Fruit fly (Drosophila melanogaster) whole organism, embryonic: ENCODE measurements around the gene CG17549.

Experiments
- Aef1 ChIP-seq: fragments of 200-800 bp; sonication (Bioruptor generic); IDR thresholded peaks from 3 replicates; pipeline ENCODE4 v1.3.6; 2022; ENCODE audit warnings: missing biosample characterization, missing genetic modification characterization
- B-H2 ChIP-seq: fragments of 200-800 bp; sonication (Bioruptor generic); optimal IDR thresholded peaks from 2 replicates; lab custom pipeline; 2018; ENCODE audit warnings: missing biosample characterization, mild to moderate bottlenecking, missing genetic modification characterization
- BEAF-32 ChIP-seq: fragments of 200-800 bp; sonication (Bioruptor generic); optimal IDR thresholded peaks from 3 replicates; lab custom pipeline; 2017; ENCODE audit warnings: missing biosample characterization, missing genetic modification characterization, mild to moderate bottlenecking, moderate library complexity, missing genetic modification reagents
- C15 ChIP-seq: fragments of 200-800 bp; sonication (Bioruptor generic); IDR thresholded peaks from 3 replicates; pipeline ENCODE4 v1.3.6; 2022; ENCODE audit warnings: missing biosample characterization, missing genetic modification characterization
- CG11456 ChIP-seq: fragments of 200-800 bp; sonication (Bioruptor generic); IDR thresholded peaks from 3 replicates; pipeline ENCODE4 v1.3.6; 2022; ENCODE audit warnings: missing biosample characterization, missing genetic modification characterization
- CG15073 ChIP-seq: fragments of 200-800 bp; sonication (Bioruptor generic); optimal IDR thresholded peaks from 2 replicates; lab custom pipeline; 2016; ENCODE audit warnings: missing biosample characterization, missing genetic modification characterization
- CG18599 ChIP-seq: fragments of 200-800 bp; sonication (Bioruptor generic); optimal IDR thresholded peaks from 3 replicates; lab custom pipeline; 2017; ENCODE audit warnings: missing biosample characterization, missing genetic modification characterization, mild to moderate bottlenecking, moderate library complexity, missing genetic modification reagents
- CG2202 ChIP-seq: fragments of 200-800 bp; sonication (Bioruptor generic); optimal IDR thresholded peaks from 2 replicates; lab custom pipeline; 2018; ENCODE audit warnings: missing biosample characterization, mild to moderate bottlenecking, missing genetic modification characterization
- CG31365 ChIP-seq: fragments of 200-800 bp; sonication (Bioruptor generic); optimal IDR thresholded peaks from 2 replicates; lab custom pipeline; 2018; ENCODE audit warnings: missing biosample characterization, mild to moderate bottlenecking, missing genetic modification characterization
- CG33213 ChIP-seq: fragments of 200-800 bp; sonication (Bioruptor generic); optimal IDR thresholded peaks from 3 replicates; lab custom pipeline; 2016; ENCODE audit warnings: missing biosample characterization, missing genetic modification characterization
- CG34376 ChIP-seq: fragments of 200-800 bp; sonication (Bioruptor generic); optimal IDR thresholded peaks from 2 replicates; lab custom pipeline; 2018; ENCODE audit warnings: missing biosample characterization, mild to moderate bottlenecking, missing genetic modification characterization
- CG3726 ChIP-seq: fragments of 200-800 bp; sonication (Bioruptor generic); IDR thresholded peaks from 3 replicates; pipeline ENCODE4, ENCODE4 v1.3.6; 2022; ENCODE audit warnings: missing biosample characterization, missing genetic modification characterization
- CG4328 ChIP-seq: fragments of 200-800 bp; sonication (Bioruptor generic); optimal IDR thresholded peaks from 3 replicates; lab custom pipeline; 2017; ENCODE audit warnings: missing biosample characterization, missing genetic modification reagents, missing genetic modification characterization
- CG6854 ChIP-seq: fragments of 200-800 bp; sonication (Bioruptor generic); optimal IDR thresholded peaks from 3 replicates; lab custom pipeline; 2017; ENCODE audit warnings: missing biosample characterization, mild to moderate bottlenecking, missing genetic modification characterization
- CG8281 ChIP-seq: fragments of 200-800 bp; sonication (Bioruptor generic); optimal IDR thresholded peaks from 2 replicates; lab custom pipeline; 2018; ENCODE audit warnings: missing biosample characterization, mild to moderate bottlenecking, missing genetic modification characterization, moderate library complexity
- CG8388 ChIP-seq: fragments of 200-800 bp; sonication (Bioruptor generic); optimal IDR thresholded peaks from 2 replicates; lab custom pipeline; 2019; ENCODE audit warnings: missing biosample characterization, mild to moderate bottlenecking, missing genetic modification characterization, moderate library complexity
- CG9932 ChIP-seq: fragments of 200-800 bp; sonication (Bioruptor generic); IDR thresholded peaks from 2 replicates; pipeline ENCODE4 v1.3.6; 2022; ENCODE audit warnings: missing biosample characterization, missing genetic modification characterization
- Doc3 ChIP-seq: fragments of 200-800 bp; sonication (Bioruptor generic); IDR thresholded peaks from 3 replicates; pipeline ENCODE4 v1.3.6; 2022; ENCODE audit warnings: missing biosample characterization, missing genetic modification characterization; ENCODE audit not compliant: partially characterized antibody
- Drgx ChIP-seq: fragments of 200-800 bp; sonication (Bioruptor generic); IDR thresholded peaks from 2 replicates; pipeline ENCODE4 v1.3.6; 2022; ENCODE audit warnings: missing biosample characterization, missing genetic modification characterization
- Hr51 ChIP-seq, 2 experiments: fragments of 200-800 bp; sonication (Bioruptor generic); optimal IDR thresholded peaks; 2 replicates in 1 of 2; 3 replicates in 1 of 2; lab custom pipeline; 2016 to 2018; ENCODE audit warnings: missing biosample characterization in 2 of 2, missing genetic modification characterization in 2 of 2, mild to moderate bottlenecking in 1 of 2, moderate library complexity in 1 of 2
- NK7.1 ChIP-seq: fragments of 200-800 bp; sonication (Bioruptor generic); optimal IDR thresholded peaks from 3 replicates; lab custom pipeline; 2016; ENCODE audit warnings: missing biosample characterization, missing genetic modification characterization
- Usf ChIP-seq: fragments of 200-800 bp; sonication (Bioruptor generic); optimal IDR thresholded peaks from 2 replicates; lab custom pipeline; 2017; ENCODE audit warnings: missing genotype, missing biosample characterization, missing genetic modification characterization
- abd-A ChIP-seq: fragments of 200-800 bp; sonication (Bioruptor generic); optimal IDR thresholded peaks from 3 replicates; lab custom pipeline; 2019; ENCODE audit warnings: missing biosample characterization, mild to moderate bottlenecking, missing genetic modification characterization, moderate library complexity
- bcd ChIP-seq: fragments of 200-800 bp; sonication (Bioruptor generic); optimal IDR thresholded peaks from 2 replicates; lab custom pipeline; 2017; ENCODE audit warnings: missing biosample characterization, mild to moderate bottlenecking, missing genetic modification characterization
- cato ChIP-seq: fragments of 200-800 bp; sonication (Bioruptor generic); optimal IDR thresholded peaks from 2 replicates; lab custom pipeline; 2016; ENCODE audit warnings: missing biosample characterization, missing genetic modification characterization, borderline replicate concordance
- croc ChIP-seq: fragments of 200-800 bp; sonication (Bioruptor generic); conservative IDR thresholded peaks from 3 replicates; pipeline ENCODE4 v1.3.6; 2022; ENCODE audit warnings: missing biosample characterization, missing genetic modification characterization
- fu2 ChIP-seq: fragments of 200-800 bp; sonication (Bioruptor generic); optimal IDR thresholded peaks from 2 replicates; lab custom pipeline; 2016; ENCODE audit warnings: missing biosample characterization, missing genetic modification characterization
- grn ChIP-seq: fragments of 200-800 bp; sonication (Bioruptor generic); optimal IDR thresholded peaks from 3 replicates; lab custom pipeline; 2017; ENCODE audit warnings: missing biosample characterization, missing genetic modification characterization
- gsb-n ChIP-seq: fragments of 200-800 bp; sonication (Bioruptor generic); optimal IDR thresholded peaks from 3 replicates; lab custom pipeline; 2018; ENCODE audit warnings: missing biosample characterization, mild to moderate bottlenecking, missing genetic modification characterization
- kni ChIP-seq: fragments of 200-800 bp; sonication (Bioruptor generic); optimal IDR thresholded peaks from 3 replicates; lab custom pipeline; 2017; ENCODE audit warnings: mild to moderate bottlenecking, missing biosample characterization, missing genetic modification reagents, missing genetic modification characterization
- lbe ChIP-seq: fragments of 200-800 bp; sonication (Bioruptor generic); optimal IDR thresholded peaks from 2 replicates; lab custom pipeline; 2016; ENCODE audit warnings: missing biosample characterization, mild to moderate bottlenecking, missing genetic modification characterization
- lov ChIP-seq, 2 experiments: fragments of 200-800 bp in 1 of 2; fragments of >200 bp in 1 of 2; sonication (Bioruptor generic) in 1 of 2; IDR thresholded peaks in 1 of 2; optimal IDR thresholded peaks in 1 of 2; 2 replicates in 1 of 2; 3 replicates in 1 of 2; pipeline versions ENCODE4 v1.3.6 to Lab custom; 2017 to 2022; ENCODE audit warnings: missing biosample characterization in 1 of 2, missing genetic modification characterization in 1 of 2
- nau ChIP-seq: fragments of 200-800 bp; sonication (Bioruptor generic); optimal IDR thresholded peaks from 3 replicates; lab custom pipeline; 2017; ENCODE audit warnings: missing biosample characterization, mild to moderate bottlenecking, missing genetic modification characterization, missing genetic modification reagents
- phol ChIP-seq: fragments of 200-800 bp; sonication (Bioruptor generic); optimal IDR thresholded peaks from 3 replicates; lab custom pipeline; 2018; ENCODE audit warnings: missing biosample characterization, mild to moderate bottlenecking, missing genetic modification characterization, moderate library complexity
- ranshi ChIP-seq: fragments of 200-800 bp; sonication (Bioruptor generic); IDR thresholded peaks from 2 replicates; pipeline ENCODE4 v1.3.6; 2022; ENCODE audit warnings: missing biosample characterization, missing genetic modification characterization
- sc ChIP-seq, 3 experiments: fragments of >200 bp in 2 of 3; fragments of 200-800 bp in 1 of 3; sonication (Bioruptor generic) in 1 of 3; optimal IDR thresholded peaks; 2 replicates in 2 of 3; 3 replicates in 1 of 3; lab custom pipeline; 2017; ENCODE audit warnings: mild to moderate bottlenecking in 1 of 3, missing biosample characterization in 1 of 3, missing genetic modification characterization in 1 of 3, missing genetic modification reagents in 1 of 3
- ssp ChIP-seq: fragments of 200-800 bp; sonication (Bioruptor generic); IDR thresholded peaks from 2 replicates; pipeline ENCODE4 v1.3.6; 2022; ENCODE audit warnings: missing biosample characterization, missing genetic modification characterization
- tgo ChIP-seq: fragments of 200-800 bp; sonication (Bioruptor generic); IDR thresholded peaks from 3 replicates; pipeline ENCODE4 v1.3.6; 2022; ENCODE audit warnings: missing biosample characterization, missing genetic modification characterization
- tin ChIP-seq: fragments of 200-800 bp; sonication (Bioruptor generic); optimal IDR thresholded peaks from 3 replicates; lab custom pipeline; 2016; ENCODE audit warnings: missing biosample characterization, missing genetic modification characterization
- tio ChIP-seq: fragments of 200-800 bp; sonication (Bioruptor generic); optimal IDR thresholded peaks from 2 replicates; lab custom pipeline; 2017; ENCODE audit warnings: missing biosample characterization, missing genetic modification characterization, inconsistent platforms
- tll ChIP-seq, 2 experiments: fragments of 200-800 bp in 1 of 2; fragments of >200 bp in 1 of 2; sonication (Bioruptor generic) in 1 of 2; optimal IDR thresholded peaks; 2 replicates each; lab custom pipeline; 2017 to 2019; ENCODE audit warnings: missing biosample characterization in 2 of 2, missing genetic modification characterization in 2 of 2, mild to moderate bottlenecking in 1 of 2, moderate library complexity in 1 of 2
- tup ChIP-seq: fragments of 200-800 bp; sonication (Bioruptor generic); optimal IDR thresholded peaks from 2 replicates; lab custom pipeline; 2016; ENCODE audit warnings: missing biosample characterization, mild to moderate bottlenecking, missing genetic modification characterization, moderate library complexity
- unpg ChIP-seq: fragments of 200-800 bp; sonication (Bioruptor generic); optimal IDR thresholded peaks from 3 replicates; lab custom pipeline; 2018; ENCODE audit warnings: missing biosample characterization, mild to moderate bottlenecking, missing genetic modification characterization, moderate library complexity
- wdn ChIP-seq: fragments of 200-800 bp; sonication (Bioruptor generic); IDR thresholded peaks from 2 replicates; pipeline ENCODE4 v1.3.6; 2022; ENCODE audit warnings: missing biosample characterization, missing genetic modification characterization
- zfh1 ChIP-seq: fragments of 200-800 bp; sonication (Bioruptor generic); IDR thresholded peaks from 3 replicates; pipeline ENCODE4 v1.3.6; 2022; ENCODE audit warnings: missing biosample characterization, missing genetic modification characterization
- zfh2 ChIP-seq: fragments of 200-800 bp; sonication (Bioruptor generic); optimal IDR thresholded peaks from 2 replicates; lab custom pipeline; 2016; ENCODE audit warnings: missing biosample characterization, missing genetic modification characterization

The CG17549 gene

dm6 chr2L:19398317-19399234, 8.7 kb upstream of the CG17549 start, which contains the start of gene CG17544 (continued):
- peak; percentile 61 for TF ChIP-seq CG8281 (tag; lab: Kevin White, UChicago)
- peak; percentile 66 for TF ChIP-seq Usf (GFP tag; lab: Kevin White, UChicago)
- TF ChIP-seq Doc3 (GFP tag; lab: Robert Waterston, UW), result no peak
- TF ChIP-seq BEAF-32 (GFP tag; lab: Kevin White, UChicago), result no peak
- peak; percentile 42 for TF ChIP-seq CG2202 (tag; lab: Kevin White, UChicago)
- no peak for TF ChIP-seq sc (optimal IDR thresholded peaks at IDR 0.05; lab: Kevin White, UChicago)
- TF ChIP-seq sc (GFP tag; optimal IDR thresholded peaks at IDR 0.05; lab: Kevin White, UChicago), result peak; percentile 78
- peak; percentile 52; the same call in 1 of the 3 replicates for TF ChIP-seq Aef1 (GFP tag; lab: Robert Waterston, UW)
- TF ChIP-seq CG4328 (GFP tag; lab: Kevin White, UChicago), result peak; percentile 77
- peak; percentile 36 to 83 for TF ChIP-seq Hr51 (GFP tag; optimal IDR thresholded peaks at IDR 0.05; lab: Kevin White, UChicago)
- peak; percentile 60 for TF ChIP-seq gsb-n
- TF ChIP-seq unpg, result peak; percentile 53
- peak; percentile 58 for TF ChIP-seq zfh2 (GFP tag; lab: Kevin White, UChicago)
- TF ChIP-seq CG34376 (GFP tag; lab: Kevin White, UChicago), result peak; percentile 31
- peak; percentile 52 for TF ChIP-seq B-H2
- TF ChIP-seq croc, result peak; percentile 58
- no peak for TF ChIP-seq CG15073
- TF ChIP-seq wdn (GFP tag; lab: Robert Waterston, UW), result peak; percentile 42
- TF ChIP-seq abd-A, result peak; percentile 97
- no peak for TF ChIP-seq tup (GFP tag; lab: Kevin White, UChicago)
- TF ChIP-seq NK7.1 (GFP tag; lab: Kevin White, UChicago), result no peak
- no peak; the same call in 2 of the 3 replicates for TF ChIP-seq CG3726 (GFP tag; lab: Robert Waterston, UW)
- TF ChIP-seq grn (GFP tag; lab: Kevin White, UChicago), result no peak
- peak; percentile 54 for TF ChIP-seq ssp (GFP tag; lab: Robert Waterston, UW)
- no peak for TF ChIP-seq tll (GFP tag; optimal IDR thresholded peaks at IDR 0.05; lab: Kevin White, UChicago)
- peak; percentile 68 for TF ChIP-seq CG8388 (GFP tag; lab: Kevin White, UChicago)
- TF ChIP-seq phol, result peak; percentile 83
- no peak for TF ChIP-seq CG11456 (GFP tag; lab: Robert Waterston, UW)
- TF ChIP-seq CG31365 (tag; lab: Kevin White, UChicago), result no peak
- peak; percentile 70 for TF ChIP-seq nau
- TF ChIP-seq tin (GFP tag; lab: Kevin White, UChicago), result peak; percentile 49
- TF ChIP-seq fu2, result peak; percentile 25
- peak; percentile 63 for TF ChIP-seq tgo (GFP tag; lab: Robert Waterston, UW)
- TF ChIP-seq tio, result peak; percentile 52
- peak; percentile 73 for TF ChIP-seq CG6854
- peak; percentile 78 for TF ChIP-seq CG9932 (GFP tag; lab: Robert Waterston, UW)
- no peak for TF ChIP-seq lov (optimal IDR thresholded peaks at IDR 0.05; lab: Kevin White, UChicago)
- TF ChIP-seq lov (GFP tag; IDR thresholded peaks at IDR 0.05; lab: Robert Waterston, UW), result no peak
- TF ChIP-seq CG33213, result no peak
- TF ChIP-seq kni (GFP tag; lab: Kevin White, UChicago), result peak; percentile 61
- TF ChIP-seq C15 (GFP tag; lab: Robert Waterston, UW), result no peak
- peak; percentile 47; the same call in 1 of the 2 replicates for TF ChIP-seq ranshi (GFP tag; lab: Robert Waterston, UW)
- peak; percentile 52 for TF ChIP-seq cato
- TF ChIP-seq CG18599, result peak; percentile 94
- TF ChIP-seq bcd, result peak; percentile 80
- peak; percentile 29 for TF ChIP-seq lbe (GFP tag; lab: Kevin White, UChicago)
- peak; percentile 60 for TF ChIP-seq Drgx (GFP tag; lab: Robert Waterston, UW)
- TF ChIP-seq zfh1 (GFP tag; lab: Robert Waterston, UW), result peak; percentile 7; the same call in 1 of the 3 replicates
